Fruit fly (Drosophila melanogaster) whole organism, prepupa: ENCODE measurements around the gene Alp1.

Experiments used
- CG11294 ChIP-seq: fragments of 200-800 bp; sonication (Bioruptor generic); IDR thresholded peaks from 2 replicates; pipeline ENCODE4 v1.3.6; 2022; ENCODE audit warnings: missing biosample characterization, missing genetic modification characterization
- CG1621 ChIP-seq: fragments of 200-800 bp; sonication (Bioruptor generic); optimal IDR thresholded peaks from 3 replicates; lab custom pipeline; 2018; ENCODE audit warnings: missing biosample characterization, mild to moderate bottlenecking, missing genetic modification characterization
- CG6163 ChIP-seq: fragments of 200-800 bp; sonication (Bioruptor generic); IDR thresholded peaks from 3 replicates; pipeline ENCODE4 v1.3.6; 2022; ENCODE audit warnings: missing biosample characterization, missing genetic modification characterization
- Ets21C ChIP-seq: fragments of 200-800 bp; sonication (Bioruptor generic); optimal IDR thresholded peaks from 3 replicates; lab custom pipeline; 2016; ENCODE audit warnings: missing biosample characterization, missing genetic modification characterization
- Hr4 ChIP-seq: fragments of 200-800 bp; sonication (Bioruptor generic); optimal IDR thresholded peaks from 3 replicates; lab custom pipeline; 2016; ENCODE audit warnings: missing biosample characterization, missing genetic modification characterization
- OdsH ChIP-seq: fragments of 200-800 bp; sonication (Bioruptor generic); optimal IDR thresholded peaks from 3 replicates; lab custom pipeline; 2016; ENCODE audit warnings: missing biosample characterization, missing genetic modification characterization
- Smox ChIP-seq: fragments of 200-800 bp; sonication (Bioruptor generic); optimal IDR thresholded peaks from 3 replicates; lab custom pipeline; 2016; ENCODE audit warnings: missing biosample characterization, missing genetic modification characterization
- Sox102F ChIP-seq: fragments of 200-800 bp; sonication (Bioruptor generic); optimal IDR thresholded peaks from 2 replicates; lab custom pipeline; 2016; ENCODE audit warnings: missing biosample characterization, mild to moderate bottlenecking, missing genetic modification characterization
- lz ChIP-seq: fragments of 200-800 bp; sonication (Bioruptor generic); optimal IDR thresholded peaks from 3 replicates; lab custom pipeline; 2016; ENCODE audit warnings: missing biosample characterization, missing genetic modification characterization
- vri ChIP-seq: fragments of 200-800 bp; sonication (Bioruptor generic); optimal IDR thresholded peaks from 3 replicates; lab custom pipeline; 2016; ENCODE audit warnings: missing biosample characterization, mild to moderate bottlenecking, missing genetic modification characterization

dm6 chr3L:21433744-21434384 is 10.8 kb downstream of the Alp1 start:
- TF ChIP-seq Ets21C (GFP tag; lab: Kevin White, UChicago) = no peak
- TF ChIP-seq CG11294 = no peak
- TF ChIP-seq lz (GFP tag; lab: Kevin White, UChicago) = no peak
- TF ChIP-seq Smox (GFP tag; lab: Kevin White, UChicago) = no peak
- TF ChIP-seq Hr4 (GFP tag; lab: Kevin White, UChicago) = no peak
- no peak for TF ChIP-seq Sox102F
- TF ChIP-seq vri (GFP tag; lab: Kevin White, UChicago) = no peak
- TF ChIP-seq CG6163 (GFP tag; lab: Robert Waterston, UW) = no peak
- TF ChIP-seq OdsH = no peak
- TF ChIP-seq CG1621 (tag; lab: Kevin White, UChicago) = no peak
